Worm (Caenorhabditis elegans): Measurements from ENCODE around the gene algn-1.

Gene algn-1

DNA sequence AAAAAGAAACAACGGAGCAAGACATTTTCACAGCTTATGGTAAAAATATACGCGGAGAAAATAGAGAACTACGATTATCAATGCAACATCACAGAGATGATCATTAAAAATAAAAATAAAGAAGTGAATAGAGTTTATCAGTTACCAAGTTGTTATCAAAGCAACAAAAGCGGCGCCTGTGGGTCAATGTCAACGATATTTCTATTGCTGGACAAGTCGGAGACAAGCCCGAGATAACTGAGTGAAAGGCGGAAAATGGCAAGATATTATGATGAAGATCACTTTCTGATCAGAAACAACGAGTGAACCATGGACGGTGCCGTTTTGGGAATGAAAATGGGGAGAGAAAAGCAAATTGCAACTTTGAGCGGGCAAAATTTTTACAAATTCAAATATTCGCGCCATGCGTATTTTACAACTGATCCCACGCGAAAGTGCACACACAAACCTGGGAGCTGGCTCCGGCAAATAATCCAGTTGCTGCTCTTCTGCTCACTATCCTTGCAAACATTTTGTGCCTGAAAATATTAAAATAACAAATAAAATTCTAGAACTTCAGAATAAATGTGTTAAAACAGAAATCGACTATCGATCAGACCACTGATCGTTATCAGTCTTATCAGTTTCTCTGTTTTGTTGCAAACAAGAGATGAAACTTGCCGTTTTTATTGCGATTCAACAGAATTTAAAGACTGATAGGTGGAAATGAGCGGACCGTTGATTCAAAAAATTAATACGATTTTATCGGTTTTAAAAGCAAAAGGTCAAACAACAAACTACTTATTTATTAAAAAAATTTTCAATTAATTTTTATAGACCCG is 17.4 kb upstream of the algn-1 start, which contains the start of gene mel-32 (continued):
- no peak for TF ChIP-seq attf-4 (tag; optimal IDR thresholded peaks at IDR 0.05)
- TF ChIP-seq nhr-42 (GFP tag; IDR thresholded peaks at IDR 0.05): no peak

DNA sequence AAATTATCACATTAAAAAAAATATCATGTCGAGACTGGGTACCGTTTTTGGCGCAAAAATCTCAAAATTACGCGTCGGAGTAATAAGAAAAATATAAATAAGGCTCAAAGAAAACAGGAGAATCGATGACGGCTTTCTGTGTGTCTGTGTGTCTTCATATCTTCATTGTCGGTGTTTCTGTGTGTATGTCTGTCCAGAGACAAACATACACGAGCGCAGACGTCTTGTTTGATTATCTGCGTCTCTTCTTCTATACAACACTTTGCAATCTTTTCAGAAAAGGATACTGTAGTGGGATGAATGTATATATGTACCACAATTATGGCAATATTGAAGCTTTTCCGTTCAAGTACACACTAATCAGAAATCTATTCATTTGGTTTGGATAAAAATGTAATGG is 15.6 kb upstream of the algn-1 start, which contains the start of gene C05D11.13:
Gene C05D11.13 (minus strand): TSS at position 252 of the 400 bp plus-strand sequence.
- TF ChIP-seq dpl-1 (GFP tag; optimal IDR thresholded peaks at IDR 0.05) (peak; percentile 12), ceh-28 (tag; optimal IDR thresholded peaks at IDR 0.05) (no peak), dmd-9 (GFP tag; IDR thresholded peaks at IDR 0.05) (no peak), D1046.2 (GFP tag; IDR thresholded peaks at IDR 0.05) (no peak), ceh-82 (tag; optimal IDR thresholded peaks at IDR 0.05) (no peak), ceh-44 (GFP tag; IDR thresholded peaks at IDR 0.05) (no peak), mdl-1 (tag; optimal IDR thresholded peaks at IDR 0.05) (peak; percentile 28 to 74), Y48G9A.11 (GFP tag; IDR thresholded peaks at IDR 0.05) (no peak), Y75B8A.6 (GFP tag; IDR thresholded peaks at IDR 0.05) (no peak), madf-9 (GFP tag; conservative IDR thresholded peaks at IDR 0.05) (no peak), cey-2 (tag; optimal IDR thresholded peaks at IDR 0.05; ENCODE audit: borderline replicate concordance, insufficient read depth) (no peak), ceh-32 (tag; optimal IDR thresholded peaks at IDR 0.05; ENCODE audit: poor library complexity) (no peak), nhr-48 (tag; optimal IDR thresholded peaks at IDR 0.05) (no peak), mep-1 (tag; optimal IDR thresholded peaks at IDR 0.05) (peak; percentile 73), F49E8.2 (tag; optimal IDR thresholded peaks at IDR 0.05; ENCODE audit: borderline replicate concordance) (no peak), dve-1 (tag; optimal IDR thresholded peaks at IDR 0.05; ENCODE audit: insufficient read depth) (peak; percentile 64), egl-43 (GFP tag; IDR thresholded peaks at IDR 0.05) (no peak), nhr-111 (GFP tag; optimal IDR thresholded peaks at IDR 0.05) (no peak), hmg-1.1 (GFP tag; IDR thresholded peaks at IDR 0.05) (peak; percentile 34; the same call in 1 of the 2 replicates), daf-8 (GFP tag; IDR thresholded peaks at IDR 0.05) (no peak), lin-39 (tag; optimal IDR thresholded peaks at IDR 0.05) (no peak), zfp-2 (tag; optimal IDR thresholded peaks at IDR 0.05) (no peak), pqm-1 (tag; optimal IDR thresholded peaks at IDR 0.05) (no peak), nhr-102 (tag; optimal IDR thresholded peaks at IDR 0.05) (peak; percentile 39), Y105C5A.15 (GFP tag; IDR thresholded peaks at IDR 0.05) (0 out of 2 replicates have a peak, but pooled peaks have one; percentile 33), zip-11 (GFP tag; IDR thresholded peaks at IDR 0.05) (no peak), lin-38 (GFP tag; IDR thresholded peaks at IDR 0.05) (peak; percentile 58), ceh-20 (GFP tag; IDR thresholded peaks at IDR 0.05) (no peak), ces-1 (GFP tag; optimal IDR thresholded peaks at IDR 0.05) (no peak), fkh-10 (GFP tag; optimal IDR thresholded peaks at IDR 0.05) (no peak), jun-1 (tag; optimal IDR thresholded peaks at IDR 0.05) (no peak), zfp-3 (GFP tag; conservative IDR thresholded peaks at IDR 0.05) (no peak), ceh-62 (tag; optimal IDR thresholded peaks at IDR 0.05) (no peak), hif-1 (tag; optimal IDR thresholded peaks at IDR 0.05) (no peak), lin-1 (GFP tag; IDR thresholded peaks at IDR 0.05) (peak; percentile 27; the same call in 1 of the 2 replicates), F37D6.2 (tag; optimal IDR thresholded peaks at IDR 0.05) (no peak), daf-16 (GFP tag; optimal IDR thresholded peaks at IDR 0.05) (peak in 1 of 2 experiments; percentile 32), daf-16 (tag; optimal IDR thresholded peaks at IDR 0.05) (peak; percentile 45), ama-1 (optimal IDR thresholded peaks at IDR 0.05) (peak; percentile 19), gei-8 (GFP tag; optimal IDR thresholded peaks at IDR 0.05) (no peak), dmd-6 (GFP tag; IDR thresholded peaks at IDR 0.05) (peak; percentile 30; the same call in 1 of the 2 replicates), ztf-11 (tag; optimal IDR thresholded peaks at IDR 0.05) (no peak), php-3 (GFP tag; IDR thresholded peaks at IDR 0.05) (no peak), lim-7 (GFP tag; IDR thresholded peaks at IDR 0.05) (no peak), nhr-28 (tag; optimal IDR thresholded peaks at IDR 0.05) (peak; percentile 43), snpc-4 (tag; optimal IDR thresholded peaks at IDR 0.05) (no peak)
